Worm (Caenorhabditis elegans) whole organism, midembryonic: Measurements from ENCODE around the gene Y73F8A.1159.

ENCODE experiments used
- T22C8.4 ChIP-seq: fragments of 200-800 bp; sonication (Bioruptor generic); IDR thresholded peaks from 2 replicates; pipeline ENCODE4 v1.3.6; 2022; ENCODE audit warnings: missing genetic modification characterization, missing compliant biosample characterization
- cog-1 ChIP-seq: sonication (generic microtip); optimal IDR thresholded peaks from 2 replicates; lab custom pipeline; 2016; ENCODE audit warnings: missing genetic modification characterization, missing compliant biosample characterization
- flt-1 ChIP-seq: fragments of 200-800 bp; sonication (Bioruptor generic); IDR thresholded peaks from 2 replicates; pipeline ENCODE4 v1.3.6; 2022; ENCODE audit warnings: missing genetic modification characterization, missing compliant biosample characterization
- klf-2 ChIP-seq: fragments of 200-800 bp; sonication (Bioruptor generic); conservative IDR thresholded peaks from 2 replicates; pipeline ENCODE4 v1.3.6; 2022; ENCODE audit warnings: missing genetic modification reagents, missing genetic modification characterization, missing compliant biosample characterization
- med-1 ChIP-seq: sonication (generic microtip); optimal IDR thresholded peaks from 2 replicates; lab custom pipeline; 2017; ENCODE audit warnings: missing genetic modification characterization, mild to moderate bottlenecking, missing compliant biosample characterization, antibody characterized with exemption, missing genetic modification reagents; ENCODE audit not compliant: insufficient read depth
- ref-1 ChIP-seq: fragments of 200-800 bp; sonication (Bioruptor generic); conservative IDR thresholded peaks from 2 replicates; pipeline ENCODE4 v1.3.6; 2022; ENCODE audit warnings: missing genetic modification reagents, missing genetic modification characterization, missing compliant biosample characterization
- tab-1 ChIP-seq: fragments of 200-800 bp; sonication (Bioruptor generic); IDR thresholded peaks from 2 replicates; pipeline ENCODE4 v1.3.6; 2022; ENCODE audit warnings: missing genetic modification characterization, missing compliant biosample characterization
- ztf-23 ChIP-seq: fragments of 200-800 bp; sonication (Bioruptor generic); IDR thresholded peaks from 2 replicates; pipeline ENCODE4 v1.3.6; 2022; ENCODE audit warnings: missing genetic modification reagents, missing genetic modification characterization, missing compliant biosample characterization
- ztf-29 ChIP-seq: fragments of 200-800 bp; sonication (Bioruptor generic); IDR thresholded peaks from 2 replicates; pipeline ENCODE4 v1.3.6; 2022; ENCODE audit warnings: missing genetic modification reagents, missing genetic modification characterization, missing compliant biosample characterization

Y73F8A.1159 gene

ce11 chrIV:15381826-15382225, 9.0 kb downstream of the Y73F8A.1159 start:
- TF ChIP-seq T22C8.4 (GFP tag; lab: Robert Waterston, UW), result no peak
- no peak for TF ChIP-seq tab-1
- TF ChIP-seq klf-2, result no peak
- no peak for TF ChIP-seq ref-1 (GFP tag; lab: Robert Waterston, UW)
- no peak for TF ChIP-seq ztf-29 (GFP tag; lab: Robert Waterston, UW)
- no peak for TF ChIP-seq med-1 (GFP tag; lab: Kevin White, UChicago)
- no peak for TF ChIP-seq flt-1 (GFP tag; lab: Robert Waterston, UW)
- no peak for TF ChIP-seq cog-1 (tag; lab: Kevin White, UChicago)
- TF ChIP-seq ztf-23 (GFP tag; lab: Robert Waterston, UW), result no peak

- no peak for TF ChIP-seq ztf-23 (GFP tag; lab: Robert Waterston, UW)
- no peak for TF ChIP-seq cog-1 (tag; lab: Kevin White, UChicago)
- no peak for TF ChIP-seq tab-1
- TF ChIP-seq klf-2, result no peak
- no peak for TF ChIP-seq T22C8.4 (GFP tag; lab: Robert Waterston, UW)
Measured at ce11 chrIV:15378160-15378559, 12.7 kb downstream of the Y73F8A.1159 start, which contains the start of gene Y73F8A.20. Gene Y73F8A.20 (plus strand): TSS chrIV:15378460.

- TF ChIP-seq ztf-29 (GFP tag; lab: Robert Waterston, UW), result no peak
- no peak for TF ChIP-seq tab-1
- no peak for TF ChIP-seq T22C8.4 (GFP tag; lab: Robert Waterston, UW)
- TF ChIP-seq cog-1 (tag; lab: Kevin White, UChicago), result no peak
- no peak for TF ChIP-seq ref-1 (GFP tag; lab: Robert Waterston, UW)
- no peak for TF ChIP-seq flt-1 (GFP tag; lab: Robert Waterston, UW)
- no peak for TF ChIP-seq klf-2
- TF ChIP-seq ztf-23 (GFP tag; lab: Robert Waterston, UW), result no peak
- no peak for TF ChIP-seq med-1 (GFP tag; lab: Kevin White, UChicago)
Measured at ce11 chrIV:15377473-15377872, 13.4 kb downstream of the Y73F8A.1159 start.

ce11 chrIV:15361884-15362283, 28.9 kb downstream of the Y73F8A.1159 start:
- TF ChIP-seq med-1 (GFP tag; lab: Kevin White, UChicago) (no peak), klf-2 (no peak), ztf-23 (GFP tag; lab: Robert Waterston, UW) (no peak), ref-1 (GFP tag; lab: Robert Waterston, UW) (no peak), T22C8.4 (GFP tag; lab: Robert Waterston, UW) (no peak), cog-1 (tag; lab: Kevin White, UChicago) (no peak), ztf-29 (GFP tag; lab: Robert Waterston, UW) (no peak), tab-1 (no peak), flt-1 (GFP tag; lab: Robert Waterston, UW) (no peak)

- TF ChIP-seq med-1 (GFP tag; lab: Kevin White, UChicago) (no peak), ref-1 (GFP tag; lab: Robert Waterston, UW) (no peak), flt-1 (GFP tag; lab: Robert Waterston, UW) (no peak), tab-1 (no peak), ztf-29 (GFP tag; lab: Robert Waterston, UW) (no peak), klf-2 (no peak), T22C8.4 (GFP tag; lab: Robert Waterston, UW) (no peak), ztf-23 (GFP tag; lab: Robert Waterston, UW) (no peak), cog-1 (tag; lab: Kevin White, UChicago) (no peak)
Measured at ce11 chrIV:15361244-15361643, 29.6 kb downstream of the Y73F8A.1159 start, which contains the start of gene cpna-4. Gene cpna-4 (plus strand): TSS chrIV:15361544.
